Worm (Caenorhabditis elegans): Measurements from ENCODE around the gene coh-4.

coh-4 gene

ce11 chrV:4131471-4131939 lies 43.9 kb downstream of the coh-4 start, which contains the start of gene nhr-57:
TSS of gene nhr-57 (plus strand) at chrV:4131889.
- TF ChIP-seq lin-1 (GFP tag; IDR thresholded peaks at IDR 0.05), result peak; percentile 49
- TF ChIP-seq aly-2 (tag; optimal IDR thresholded peaks at IDR 0.05), result no peak
- peak; percentile 51; the same call in 1 of the 2 replicates for TF ChIP-seq ceh-20 (GFP tag; IDR thresholded peaks at IDR 0.05)
- TF ChIP-seq ZK546.5 (tag; optimal IDR thresholded peaks at IDR 0.05), result no peak
- TF ChIP-seq Y48G9A.11 (GFP tag; IDR thresholded peaks at IDR 0.05), result no peak
- 0 out of 2 replicates have a peak, but pooled peaks have one; percentile 53 for TF ChIP-seq tra-1 (GFP tag; IDR thresholded peaks at IDR 0.05)
- TF ChIP-seq lin-13 (GFP tag; optimal IDR thresholded peaks at IDR 0.05), result no peak
- TF ChIP-seq nhr-6 (tag; optimal IDR thresholded peaks at IDR 0.05), result no peak
- no peak for TF ChIP-seq egl-27 (tag; optimal IDR thresholded peaks at IDR 0.05)
- TF ChIP-seq spr-1 (tag; optimal IDR thresholded peaks at IDR 0.05), result no peak
- TF ChIP-seq skn-1 (tag; optimal IDR thresholded peaks at IDR 0.05), result no peak
- no peak for TF ChIP-seq ceh-32 (tag; optimal IDR thresholded peaks at IDR 0.05; ENCODE audit: poor library complexity)
- TF ChIP-seq hlh-30 (tag; optimal IDR thresholded peaks at IDR 0.05; ENCODE audit: insufficient read depth), result peak; percentile 70
- peak; percentile 16 for TF ChIP-seq nhr-10 (tag; optimal IDR thresholded peaks at IDR 0.05)
- peak; percentile 62 for TF ChIP-seq nhr-25 (tag; optimal IDR thresholded peaks at IDR 0.05; ENCODE audit: borderline replicate concordance, insufficient read depth)
- peak; percentile 63 for TF ChIP-seq mxl-3 (GFP tag; optimal IDR thresholded peaks at IDR 0.05)
- TF ChIP-seq zip-2 (tag; optimal IDR thresholded peaks at IDR 0.05), result no peak
- TF ChIP-seq madf-9 (GFP tag; conservative IDR thresholded peaks at IDR 0.05), result no peak
- TF ChIP-seq spr-3 (GFP tag; optimal IDR thresholded peaks at IDR 0.05), result no peak
- 0 out of 2 replicates have a peak, but pooled peaks have one; percentile 14 for TF ChIP-seq dmd-8 (GFP tag; IDR thresholded peaks at IDR 0.05)
- no peak for TF ChIP-seq ceh-28 (tag; optimal IDR thresholded peaks at IDR 0.05)
- peak; percentile 94 for TF ChIP-seq nhr-28 (tag; optimal IDR thresholded peaks at IDR 0.05)
- peak; percentile 100 for TF ChIP-seq aha-1 (tag)
- peak; percentile 91 for TF ChIP-seq nhr-48 (tag; optimal IDR thresholded peaks at IDR 0.05)
- TF ChIP-seq mdt-29 (GFP tag; IDR thresholded peaks at IDR 0.05), result peak; percentile 64; the same call in 1 of the 2 replicates
- no peak for TF ChIP-seq daf-19 (GFP tag; conservative IDR thresholded peaks at IDR 0.05)
- TF ChIP-seq cey-2 (tag; optimal IDR thresholded peaks at IDR 0.05; ENCODE audit: borderline replicate concordance, insufficient read depth), result peak; percentile 53
- no peak for TF ChIP-seq ceh-62 (tag; optimal IDR thresholded peaks at IDR 0.05)
- no peak for TF ChIP-seq nhr-237 (tag; optimal IDR thresholded peaks at IDR 0.05)
- TF ChIP-seq dmd-6 (GFP tag; IDR thresholded peaks at IDR 0.05), result peak; percentile 97
- TF ChIP-seq pqm-1 (tag; optimal IDR thresholded peaks at IDR 0.05), result peak; percentile 35
- peak; percentile 7 for TF ChIP-seq mes-2 (tag; optimal IDR thresholded peaks at IDR 0.05; ENCODE audit: poor library complexity, severe bottlenecking)
- TF ChIP-seq daf-12 (tag; optimal IDR thresholded peaks at IDR 0.05), result no peak
- TF ChIP-seq daf-8 (GFP tag; IDR thresholded peaks at IDR 0.05), result no peak
- TF ChIP-seq zfp-2 (tag; optimal IDR thresholded peaks at IDR 0.05), result no peak
- TF ChIP-seq dve-1 (tag; optimal IDR thresholded peaks at IDR 0.05; ENCODE audit: insufficient read depth), result peak; percentile 85
- no peak for TF ChIP-seq sdz-12 (GFP tag; optimal IDR thresholded peaks at IDR 0.05)
- TF ChIP-seq unc-39 (tag; optimal IDR thresholded peaks at IDR 0.05), result no peak
- TF ChIP-seq hlh-11 (tag; optimal IDR thresholded peaks at IDR 0.05), result peak; percentile 93
- TF ChIP-seq hif-1 (tag; optimal IDR thresholded peaks at IDR 0.05), result peak; percentile 98 to 100
- no peak for TF ChIP-seq R02D3.7 (tag; optimal IDR thresholded peaks at IDR 0.05)
- no peak for TF ChIP-seq mxl-2 (GFP tag; conservative IDR thresholded peaks at IDR 0.05)
- TF ChIP-seq php-3 (GFP tag; IDR thresholded peaks at IDR 0.05), result 0 out of 2 replicates have a peak, but pooled peaks have one; percentile 21
- peak in 1 of 2 experiments; percentile 40 for TF ChIP-seq daf-16 (GFP tag; optimal IDR thresholded peaks at IDR 0.05)
- peak; percentile 84 for TF ChIP-seq daf-16 (tag; optimal IDR thresholded peaks at IDR 0.05)
- peak in 1 of 2 experiments; percentile 84 for TF ChIP-seq unc-62 (GFP tag; optimal IDR thresholded peaks at IDR 0.05 in 1 of 2)
- no peak for TF ChIP-seq unc-62 (tag; optimal IDR thresholded peaks at IDR 0.05)
- no peak for TF ChIP-seq nhr-41 (GFP tag; IDR thresholded peaks at IDR 0.05)
- no peak for TF ChIP-seq ceh-44 (GFP tag; IDR thresholded peaks at IDR 0.05)
- peak; percentile 78 for TF ChIP-seq gei-8 (GFP tag; optimal IDR thresholded peaks at IDR 0.05)
- TF ChIP-seq madf-5 (GFP tag; IDR thresholded peaks at IDR 0.05), result no peak

Data from whole organism, L4 larva.